Worm (Caenorhabditis elegans) whole organism, L3 larva: Measurements from ENCODE around the gene C17H12.2.

ENCODE experiments used
- R02D3.7 ChIP-seq: fragments of 150-350 bp; optimal IDR thresholded peaks from 2 replicates; lab custom pipeline; 2014; ENCODE audit warnings: missing biosample characterization, missing genetic modification characterization
- ZK546.5 ChIP-seq: sonication (generic microtip); optimal IDR thresholded peaks from 2 replicates; lab custom pipeline; 2017; ENCODE audit warnings: missing biosample characterization, missing genetic modification characterization
- aly-2 ChIP-seq: fragments of 150-350 bp; optimal IDR thresholded peaks from 2 replicates; lab custom pipeline; 2014; ENCODE audit warnings: missing biosample characterization, missing genetic modification characterization
- ama-1 ChIP-seq: fragments of 150-350 bp; optimal IDR thresholded peaks from 2 replicates; lab custom pipeline; 2018
- ceh-16 ChIP-seq: sonication (generic microtip); optimal IDR thresholded peaks from 2 replicates; lab custom pipeline; 2017; ENCODE audit warnings: missing biosample characterization, missing genetic modification characterization
- ceh-28 ChIP-seq: fragments of 150-350 bp; optimal IDR thresholded peaks from 2 replicates; lab custom pipeline; 2014; ENCODE audit warnings: missing biosample characterization, missing genetic modification reagents, missing genetic modification characterization
- ceh-82 ChIP-seq: fragments of 150-350 bp; optimal IDR thresholded peaks from 2 replicates; lab custom pipeline; 2014; ENCODE audit warnings: missing biosample characterization, missing genetic modification characterization
- ceh-9 ChIP-seq: sonication (generic microtip); optimal IDR thresholded peaks from 2 replicates; lab custom pipeline; 2018; ENCODE audit warnings: missing biosample characterization, missing genetic modification characterization
- daf-12 ChIP-seq: fragments of 150-350 bp; optimal IDR thresholded peaks from 2 replicates; lab custom pipeline; 2014; ENCODE audit warnings: missing biosample characterization, missing genetic modification reagents, missing genetic modification characterization
- egl-27 ChIP-seq: sonication (generic microtip); optimal IDR thresholded peaks from 4 replicates; lab custom pipeline; 2017; ENCODE audit warnings: missing biosample characterization, missing genetic modification reagents, missing genetic modification characterization
- egl-5 ChIP-seq: fragments of 150-350 bp; optimal IDR thresholded peaks from 2 replicates; lab custom pipeline; 2017; ENCODE audit warnings: missing biosample characterization, missing genetic modification reagents, missing genetic modification characterization, inconsistent platforms
- elt-1 ChIP-seq: fragments of 150-350 bp; optimal IDR thresholded peaks from 2 replicates; lab custom pipeline; 2014; ENCODE audit warnings: missing biosample characterization, missing genetic modification characterization
- elt-2 ChIP-seq: sonication (generic microtip); optimal IDR thresholded peaks from 2 replicates; lab custom pipeline; 2016; ENCODE audit warnings: missing genetic modification reagents, mild to moderate bottlenecking, missing genetic modification characterization, missing compliant biosample characterization
- elt-3 ChIP-seq, 3 experiments: fragments of 150-350 bp in 1 of 3; sonication (generic microtip) in 2 of 3; optimal IDR thresholded peaks; 2 replicates in 2 of 3; 4 replicates in 1 of 3; lab custom pipeline; 2014 to 2017; ENCODE audit warnings: missing biosample characterization in 3 of 3, missing genetic modification characterization in 3 of 3
- eor-1 ChIP-seq, 2 experiments: fragments of 150-350 bp; optimal IDR thresholded peaks; 2 replicates each; lab custom pipeline; 2014 to 2018; ENCODE audit warnings: missing biosample characterization in 2 of 2, missing genetic modification characterization in 2 of 2
- fkh-10 ChIP-seq: sonication (generic microtip); optimal IDR thresholded peaks from 2 replicates; lab custom pipeline; 2017; ENCODE audit warnings: missing biosample characterization, missing genetic modification reagents, missing genetic modification characterization
- fkh-2 ChIP-seq: fragments of 150-350 bp; optimal IDR thresholded peaks from 2 replicates; lab custom pipeline; 2014; ENCODE audit warnings: missing biosample characterization, missing genetic modification reagents, missing genetic modification characterization
- fos-1 ChIP-seq: fragments of 150-350 bp; optimal IDR thresholded peaks from 2 replicates; lab custom pipeline; 2014; ENCODE audit warnings: missing biosample characterization, missing genetic modification characterization
- hmg-11 ChIP-seq: sonication (generic microtip); optimal IDR thresholded peaks from 2 replicates; lab custom pipeline; 2016; ENCODE audit warnings: missing genetic modification characterization, missing compliant biosample characterization
- jun-1 ChIP-seq: fragments of 150-350 bp; optimal IDR thresholded peaks from 2 replicates; lab custom pipeline; 2014; ENCODE audit warnings: missing biosample characterization, missing genetic modification reagents, missing genetic modification characterization
- lin-15B ChIP-seq: fragments of 150-350 bp; optimal IDR thresholded peaks from 2 replicates; lab custom pipeline; 2014; ENCODE audit warnings: missing biosample characterization, missing genetic modification characterization
- lin-39 ChIP-seq: fragments of 150-350 bp; optimal IDR thresholded peaks from 2 replicates; lab custom pipeline; 2018; ENCODE audit warnings: missing biosample characterization, missing genetic modification reagents, missing genetic modification characterization
- lsy-12 ChIP-seq: sonication (generic microtip); optimal IDR thresholded peaks from 2 replicates; lab custom pipeline; 2016; ENCODE audit warnings: mild to moderate bottlenecking, missing genetic modification characterization, missing compliant biosample characterization
- mdl-1 ChIP-seq: fragments of 150-350 bp; optimal IDR thresholded peaks from 2 replicates; lab custom pipeline; 2014; ENCODE audit warnings: missing biosample characterization, missing genetic modification characterization
- mml-1 ChIP-seq: fragments of 150-350 bp; sonication (generic microtip); optimal IDR thresholded peaks from 3 replicates; lab custom pipeline; 2014; ENCODE audit warnings: missing biosample characterization, missing genetic modification characterization
- nfya-1 ChIP-seq: sonication (generic microtip); optimal IDR thresholded peaks from 2 replicates; lab custom pipeline; 2017; ENCODE audit warnings: missing genetic modification characterization, mild to moderate bottlenecking, missing compliant biosample characterization, antibody characterized with exemption, moderate library complexity; ENCODE audit not compliant: insufficient read depth
- nhr-11 ChIP-seq: fragments of 150-350 bp; optimal IDR thresholded peaks from 2 replicates; lab custom pipeline; 2014; ENCODE audit warnings: missing biosample characterization, missing genetic modification characterization
- nhr-12 ChIP-seq: fragments of 150-350 bp; optimal IDR thresholded peaks from 2 replicates; lab custom pipeline; 2014; ENCODE audit warnings: missing biosample characterization, missing genetic modification characterization
- nhr-23 ChIP-seq: fragments of 150-350 bp; optimal IDR thresholded peaks from 2 replicates; lab custom pipeline; 2014; ENCODE audit warnings: missing biosample characterization, missing genetic modification reagents, missing genetic modification characterization
- nhr-237 ChIP-seq: fragments of 150-350 bp; optimal IDR thresholded peaks from 2 replicates; lab custom pipeline; 2014; ENCODE audit warnings: missing biosample characterization, missing genetic modification characterization
- nhr-25 ChIP-seq: sonication (generic microtip); optimal IDR thresholded peaks from 2 replicates; lab custom pipeline; 2017; ENCODE audit warnings: missing biosample characterization, missing genetic modification characterization
- nhr-28 ChIP-seq: fragments of 150-350 bp; optimal IDR thresholded peaks from 2 replicates; lab custom pipeline; 2014; ENCODE audit warnings: missing biosample characterization, missing genetic modification characterization
- nhr-43 ChIP-seq: sonication (generic microtip); optimal IDR thresholded peaks from 2 replicates; lab custom pipeline; 2016; ENCODE audit warnings: mild to moderate bottlenecking, missing genetic modification characterization, missing compliant biosample characterization; ENCODE audit not compliant: poor library complexity, severe bottlenecking
- nhr-67 ChIP-seq: fragments of 150-350 bp; optimal IDR thresholded peaks from 2 replicates; lab custom pipeline; 2014; ENCODE audit warnings: missing biosample characterization, missing genetic modification characterization
- nhr-76 ChIP-seq: fragments of 150-350 bp; sonication (generic microtip); optimal IDR thresholded peaks from 5 replicates; lab custom pipeline; 2014; ENCODE audit warnings: missing biosample characterization, missing genetic modification characterization
- nhr-77 ChIP-seq: fragments of 150-350 bp; optimal IDR thresholded peaks from 2 replicates; lab custom pipeline; 2014; ENCODE audit warnings: missing biosample characterization, missing genetic modification characterization
- pha-4 ChIP-seq: fragments of 150-350 bp; optimal IDR thresholded peaks from 2 replicates; lab custom pipeline; 2014; ENCODE audit warnings: missing biosample characterization, missing genetic modification reagents, missing genetic modification characterization
- pqm-1 ChIP-seq: fragments of 150-350 bp; optimal IDR thresholded peaks from 2 replicates; lab custom pipeline; 2017; ENCODE audit warnings: missing biosample characterization, missing genetic modification characterization, inconsistent platforms
- sea-2 ChIP-seq: fragments of 150-350 bp; sonication (generic microtip); optimal IDR thresholded peaks from 4 replicates; lab custom pipeline; 2014; ENCODE audit warnings: missing biosample characterization, missing genetic modification reagents, missing genetic modification characterization
- skn-1 ChIP-seq: fragments of 150-350 bp; optimal IDR thresholded peaks from 2 replicates; lab custom pipeline; 2014; ENCODE audit warnings: missing biosample characterization, missing genetic modification characterization
- snpc-4 ChIP-seq: fragments of 150-350 bp; optimal IDR thresholded peaks from 2 replicates; lab custom pipeline; 2014; ENCODE audit warnings: missing biosample characterization, missing genetic modification characterization
- tbx-2 ChIP-seq: sonication (generic microtip); optimal IDR thresholded peaks from 2 replicates; lab custom pipeline; 2016; ENCODE audit warnings: mild to moderate bottlenecking, missing genetic modification characterization, missing compliant biosample characterization
- unc-39 ChIP-seq: sonication (generic microtip); optimal IDR thresholded peaks from 4 replicates; lab custom pipeline; 2017; ENCODE audit warnings: missing biosample characterization, missing genetic modification characterization
- unc-62 ChIP-seq: fragments of 150-350 bp; sonication (generic microtip); optimal IDR thresholded peaks from 4 replicates; lab custom pipeline; 2014; ENCODE audit warnings: missing biosample characterization, missing genetic modification reagents, missing genetic modification characterization
- zag-1 ChIP-seq: fragments of 150-350 bp; optimal IDR thresholded peaks from 2 replicates; lab custom pipeline; 2014; ENCODE audit warnings: missing biosample characterization, missing genetic modification characterization
- ztf-11 ChIP-seq: fragments of 150-350 bp; optimal IDR thresholded peaks from 2 replicates; lab custom pipeline; 2014; ENCODE audit warnings: missing biosample characterization, missing genetic modification characterization
- ztf-4 ChIP-seq: fragments of 150-350 bp; optimal IDR thresholded peaks from 2 replicates; lab custom pipeline; 2014; ENCODE audit warnings: missing biosample characterization, missing genetic modification characterization

Gene C17H12.2

DNA sequence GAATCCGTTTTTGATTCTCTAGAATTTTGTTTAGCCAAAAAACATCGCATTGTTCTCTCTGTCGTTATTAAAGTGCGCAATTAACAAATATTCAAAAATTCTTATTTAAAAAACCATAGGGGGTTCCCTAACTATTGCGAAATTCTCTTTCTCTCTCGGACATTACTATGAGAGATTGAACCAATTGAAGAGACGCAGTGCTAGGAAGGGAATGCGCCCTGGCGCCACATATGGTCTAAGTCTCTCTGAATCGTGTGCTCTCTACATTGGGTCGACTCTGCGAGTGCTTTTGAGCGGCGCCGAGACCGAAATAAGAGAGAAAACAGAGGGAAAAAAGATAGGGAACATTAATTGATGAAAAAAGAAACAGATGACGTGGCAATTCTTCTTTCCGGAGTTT, 4.4 kb downstream of the C17H12.2 start:
- TF ChIP-seq egl-5 (tag; lab: Kevin White, UChicago) (peak; percentile 57), nhr-23 (peak; percentile 52), ceh-28 (tag; lab: Kevin White, UChicago) (peak; percentile 45), nfya-1 (tag; lab: Kevin White, UChicago) (peak; percentile 85), ztf-11 (tag; lab: Kevin White, UChicago) (no peak), zag-1 (tag; lab: Kevin White, UChicago) (peak; percentile 17), egl-27 (no peak), mdl-1 (tag; lab: Kevin White, UChicago) (no peak), snpc-4 (tag; lab: Kevin White, UChicago) (peak; percentile 54), pha-4 (peak; percentile 79), ama-1 (lab: Kevin White, UChicago) (no peak), elt-2 (tag; lab: Kevin White, UChicago) (peak; percentile 60), tbx-2 (peak; percentile 4), lsy-12 (tag; lab: Kevin White, UChicago) (peak; percentile 59), pqm-1 (tag; lab: Kevin White, UChicago) (peak; percentile 49), lin-15B (tag; lab: Kevin White, UChicago) (peak; percentile 52), ceh-82 (no peak), daf-12 (tag; lab: Kevin White, UChicago) (no peak), R02D3.7 (tag; lab: Kevin White, UChicago) (no peak), fos-1 (tag; lab: Kevin White, UChicago) (no peak), hmg-11 (tag; lab: Kevin White, UChicago) (peak; percentile 89), nhr-77 (tag; lab: Kevin White, UChicago) (no peak), nhr-25 (peak; percentile 32), nhr-43 (tag; lab: Kevin White, UChicago) (peak; percentile 14), elt-3 (tag; optimal IDR thresholded peaks at IDR 0.05; lab: Kevin White, UChicago) (no peak), lin-39 (peak; percentile 63), nhr-237 (tag; lab: Kevin White, UChicago) (no peak), fkh-2 (no peak), nhr-11 (tag; lab: Kevin White, UChicago) (no peak), skn-1 (peak; percentile 14), sea-2 (GFP tag; lab: Kevin White, UChicago) (no peak)

- peak; percentile 17 for TF ChIP-seq ceh-28 (tag; lab: Kevin White, UChicago)
- TF ChIP-seq ceh-9 (tag; lab: Kevin White, UChicago), result no peak
- peak; percentile 22 for TF ChIP-seq elt-2 (tag; lab: Kevin White, UChicago)
- TF ChIP-seq mdl-1 (tag; lab: Kevin White, UChicago), result no peak
- peak; percentile 32 for TF ChIP-seq nfya-1 (tag; lab: Kevin White, UChicago)
- TF ChIP-seq nhr-25, result peak; percentile 30
- no peak for TF ChIP-seq eor-1 (tag; optimal IDR thresholded peaks at IDR 0.05; lab: Kevin White, UChicago)
- TF ChIP-seq nhr-43 (tag; lab: Kevin White, UChicago), result no peak
- TF ChIP-seq egl-5 (tag; lab: Kevin White, UChicago), result no peak
- TF ChIP-seq nhr-67 (tag; lab: Kevin White, UChicago), result no peak
- TF ChIP-seq unc-62, result no peak
- TF ChIP-seq ZK546.5 (tag; lab: Kevin White, UChicago), result no peak
- TF ChIP-seq skn-1, result no peak
- TF ChIP-seq fkh-2, result no peak
- TF ChIP-seq daf-12 (tag; lab: Kevin White, UChicago), result no peak
- no peak for TF ChIP-seq sea-2 (GFP tag; lab: Kevin White, UChicago)
- TF ChIP-seq zag-1 (tag; lab: Kevin White, UChicago), result no peak
- TF ChIP-seq elt-3 (tag; optimal IDR thresholded peaks at IDR 0.05; lab: Kevin White, UChicago), result no peak
- no peak for TF ChIP-seq mml-1 (tag; lab: Kevin White, UChicago)
- TF ChIP-seq nhr-11 (tag; lab: Kevin White, UChicago), result no peak
- TF ChIP-seq lin-15B (tag; lab: Kevin White, UChicago), result peak; percentile 30
- TF ChIP-seq ztf-4 (tag; lab: Kevin White, UChicago), result no peak
- no peak for TF ChIP-seq nhr-237 (tag; lab: Kevin White, UChicago)
- TF ChIP-seq lsy-12 (tag; lab: Kevin White, UChicago), result no peak
- peak; percentile 13 for TF ChIP-seq snpc-4 (tag; lab: Kevin White, UChicago)
- TF ChIP-seq jun-1 (tag; lab: Kevin White, UChicago), result no peak
- no peak for TF ChIP-seq unc-39 (tag; lab: Kevin White, UChicago)
- TF ChIP-seq pha-4, result peak; percentile 87
- no peak for TF ChIP-seq nhr-28
- no peak for TF ChIP-seq nhr-23
- TF ChIP-seq lin-39, result no peak
- no peak for TF ChIP-seq ama-1 (lab: Kevin White, UChicago)
- TF ChIP-seq hmg-11 (tag; lab: Kevin White, UChicago), result no peak
- no peak for TF ChIP-seq elt-1 (tag; lab: Kevin White, UChicago)
- no peak for TF ChIP-seq nhr-76 (tag; lab: Kevin White, UChicago)
- no peak for TF ChIP-seq fos-1 (tag; lab: Kevin White, UChicago)
- no peak for TF ChIP-seq ceh-16 (tag; lab: Kevin White, UChicago)
- TF ChIP-seq fkh-10, result no peak
- no peak for TF ChIP-seq nhr-77 (tag; lab: Kevin White, UChicago)
- TF ChIP-seq egl-27, result no peak
- no peak for TF ChIP-seq ceh-82
- TF ChIP-seq ztf-11 (tag; lab: Kevin White, UChicago), result no peak
- no peak for TF ChIP-seq aly-2 (tag; lab: Kevin White, UChicago)
- no peak for TF ChIP-seq tbx-2
- TF ChIP-seq pqm-1 (tag; lab: Kevin White, UChicago), result no peak
- TF ChIP-seq nhr-12 (tag; lab: Kevin White, UChicago), result no peak
- TF ChIP-seq, all 47 proteins: peak for 7
Measured at ce11 chrIV:6785151-6785550, 5.1 kb downstream of the C17H12.2 start, which contains the start of gene dyci-1. Gene dyci-1 (minus strand): TSS chrIV:6785272.
